Fruit fly (Drosophila melanogaster) whole organism, adult: ENCODE results near the gene CG9733.
A peak's percentile ranks its signal among the peaks of the same experiment; 100 is the strongest.

Experiments
- CG11617 ChIP-seq: fragments of 200-800 bp; sonication (Bioruptor generic); optimal IDR thresholded peaks from 2 replicates; lab custom pipeline; 2017; ENCODE audit warnings: mild to moderate bottlenecking, missing biosample characterization, missing genetic modification reagents, missing genetic modification characterization
- CG7045 ChIP-seq: fragments of 200-800 bp; sonication (Bioruptor generic); optimal IDR thresholded peaks from 2 replicates; lab custom pipeline; 2017; ENCODE audit warnings: missing biosample characterization, mild to moderate bottlenecking, missing genetic modification characterization
- CG7101 ChIP-seq: fragments of 200-800 bp; sonication (Bioruptor generic); optimal IDR thresholded peaks from 2 replicates; lab custom pipeline; 2018; ENCODE audit warnings: missing biosample characterization, mild to moderate bottlenecking, missing genetic modification characterization, moderate library complexity
- Hr96 ChIP-seq: fragments of 200-800 bp; sonication (Bioruptor generic); optimal IDR thresholded peaks from 2 replicates; lab custom pipeline; 2016; ENCODE audit warnings: missing biosample characterization, missing genetic modification characterization
- Mnt ChIP-seq: fragments of 200-800 bp; sonication (Bioruptor generic); optimal IDR thresholded peaks from 2 replicates; lab custom pipeline; 2016; ENCODE audit warnings: missing biosample characterization, mild to moderate bottlenecking, missing genetic modification characterization
- cic ChIP-seq: fragments of 200-800 bp; sonication (Bioruptor generic); optimal IDR thresholded peaks from 2 replicates; lab custom pipeline; 2017; ENCODE audit warnings: missing biosample characterization, mild to moderate bottlenecking, missing genetic modification characterization, moderate library complexity
- cnc ChIP-seq, 2 experiments: fragments of >200 bp; optimal IDR thresholded peaks; 2 replicates each; lab custom pipeline; 2017
- ovo ChIP-seq: fragments of 200-800 bp; sonication (Bioruptor generic); optimal IDR thresholded peaks from 2 replicates; lab custom pipeline; 2016; ENCODE audit warnings: missing biosample characterization, missing genetic modification characterization

dm6 chr3R:30276482-30277282, 30.2 kb upstream of the CG9733 start:
- no peak for TF ChIP-seq cnc (optimal IDR thresholded peaks at IDR 0.05; lab: Kevin White, UChicago)
- peak; percentile 27 for TF ChIP-seq cic (GFP tag; lab: Kevin White, UChicago)
- TF ChIP-seq Mnt, result peak; percentile 46
- peak; percentile 46 for TF ChIP-seq CG7045 (GFP tag; lab: Kevin White, UChicago)
- TF ChIP-seq CG11617 (GFP tag; lab: Kevin White, UChicago), result peak; percentile 59
- TF ChIP-seq ovo (GFP tag; lab: Kevin White, UChicago), result peak; percentile 46
- peak; percentile 16 for TF ChIP-seq Hr96
- TF ChIP-seq CG7101 (tag; lab: Kevin White, UChicago), result peak; percentile 37
